Worm (Caenorhabditis elegans): ENCODE results near the gene F22D3.4.
A peak's percentile ranks its signal among the peaks of the same experiment; 100 is the strongest.

Gene F22D3.4

DNA sequence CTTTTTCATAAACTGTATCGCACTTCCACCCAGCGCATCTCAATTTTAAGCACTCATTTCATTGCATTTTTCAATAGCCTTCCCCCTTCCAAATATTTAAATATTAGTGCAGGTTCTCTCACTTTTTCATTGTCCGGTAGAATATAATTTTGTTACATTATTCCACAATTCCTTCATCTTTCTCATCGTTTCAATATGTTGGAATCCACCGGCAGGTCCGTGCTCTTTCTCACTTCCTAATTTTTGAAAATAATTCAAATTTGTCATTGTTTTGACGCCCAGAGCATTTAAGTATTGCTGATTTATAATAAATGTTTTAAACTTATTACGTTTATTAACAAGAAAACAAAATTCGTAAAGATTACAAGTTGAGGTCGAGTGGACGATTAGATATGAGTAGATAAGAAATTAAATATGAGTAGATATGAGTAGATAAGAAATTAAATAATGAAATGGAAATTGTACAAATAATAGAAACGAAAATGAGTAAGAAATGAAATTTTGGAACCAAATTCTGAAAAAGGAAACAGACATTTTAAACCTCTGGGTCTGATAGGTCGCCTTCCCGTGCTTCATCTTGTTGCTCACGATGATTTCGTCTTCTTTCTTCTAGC, 27.8 kb upstream of the F22D3.4 start:
- no peak for TF ChIP-seq klf-2 (GFP tag; conservative IDR thresholded peaks at IDR 0.05)

DNA sequence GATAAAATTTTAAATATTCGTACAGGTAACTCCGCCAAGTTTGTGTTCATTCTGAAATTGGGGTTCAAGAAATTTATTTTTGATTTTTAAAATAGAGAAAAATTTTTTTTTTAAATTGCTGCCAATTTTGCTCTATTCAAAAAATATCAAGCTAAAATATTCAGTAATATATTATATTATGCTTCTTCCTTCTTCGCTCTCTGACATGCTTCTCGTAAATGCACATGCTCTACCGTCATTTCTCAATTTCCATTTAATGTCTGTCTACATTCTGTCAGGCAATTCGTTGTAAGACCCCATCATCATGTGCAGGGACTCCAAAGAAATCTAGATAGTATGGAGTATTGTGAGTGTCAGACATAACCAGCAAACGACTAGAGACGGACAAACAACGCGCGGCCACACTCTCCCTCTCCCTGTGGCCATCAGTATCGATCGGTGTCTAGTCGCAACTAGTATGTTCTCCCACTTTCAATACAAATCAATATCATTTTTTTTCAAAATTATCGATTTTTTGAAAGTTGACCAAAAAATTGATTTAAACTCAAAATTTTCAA, 23.9 kb upstream of the F22D3.4 start, which contains the start of the genes malt-1 and ceh-38:
Gene malt-1, minus strand, starts transcription at position 51 of the 557 bp plus-strand sequence.
Gene ceh-38, plus strand, starts transcription at position 277 of the 557 bp plus-strand sequence.
- TF ChIP-seq T22C8.4 (GFP tag; IDR thresholded peaks at IDR 0.05) (peak; percentile 100), cog-1 (tag; optimal IDR thresholded peaks at IDR 0.05) (peak; percentile 91), ztf-23 (GFP tag; IDR thresholded peaks at IDR 0.05) (no peak), med-1 (GFP tag; optimal IDR thresholded peaks at IDR 0.05; ENCODE audit: insufficient read depth) (no peak), flt-1 (GFP tag; IDR thresholded peaks at IDR 0.05) (peak; percentile 70; the same call in 1 of the 2 replicates)

DNA sequence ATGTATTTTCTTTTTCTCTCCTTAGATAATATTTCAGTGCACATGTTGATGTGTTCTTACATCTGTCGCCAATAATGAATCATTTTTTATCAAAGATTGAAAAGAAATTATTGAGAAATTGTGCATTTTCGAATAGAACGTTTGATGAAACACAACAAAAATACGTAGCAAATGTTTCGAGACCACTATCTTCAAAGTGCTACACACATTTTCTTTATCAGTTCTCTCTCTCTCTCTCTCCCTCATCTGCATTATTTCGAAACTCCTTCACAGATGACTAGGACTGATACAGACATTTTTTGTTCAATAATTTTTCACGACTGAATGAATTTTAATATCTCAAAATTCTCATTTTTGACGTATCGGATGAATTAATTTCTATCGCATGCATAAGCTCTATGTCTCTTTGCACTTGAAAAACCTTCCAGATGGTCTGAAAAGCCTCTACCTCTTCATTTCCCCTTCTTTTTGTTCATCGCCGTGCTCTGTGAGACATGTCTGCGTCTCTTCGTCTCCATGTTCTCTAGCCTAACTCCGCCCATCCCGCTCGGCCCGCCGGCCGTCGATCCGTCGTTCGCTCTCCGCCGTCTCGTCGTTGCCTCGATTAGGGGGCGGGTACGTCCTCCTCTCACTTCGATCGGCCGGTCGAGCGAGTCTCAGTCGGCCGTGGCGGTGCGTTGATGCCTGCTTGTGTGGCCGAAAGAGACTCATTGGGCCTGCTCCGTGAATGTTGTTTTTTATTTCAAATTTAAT, 16.1 kb upstream of the F22D3.4 start:
- TF ChIP-seq klf-2 (GFP tag; conservative IDR thresholded peaks at IDR 0.05), result no peak
- TF ChIP-seq ztf-29 (GFP tag; IDR thresholded peaks at IDR 0.05), result 0 out of 2 replicates have a peak, but pooled peaks have one; percentile 54
- TF ChIP-seq ref-1 (GFP tag; conservative IDR thresholded peaks at IDR 0.05), result no peak
- 0 out of 2 replicates have a peak, but pooled peaks have one; percentile 12 for TF ChIP-seq tab-1 (GFP tag; IDR thresholded peaks at IDR 0.05)
- TF ChIP-seq cog-1 (tag; optimal IDR thresholded peaks at IDR 0.05), result peak; percentile 64
- TF ChIP-seq ztf-23 (GFP tag; IDR thresholded peaks at IDR 0.05), result 0 out of 2 replicates have a peak, but pooled peaks have one; percentile 21
- TF ChIP-seq T22C8.4 (GFP tag; IDR thresholded peaks at IDR 0.05), result peak; percentile 46; the same call in 1 of the 2 replicates
- TF ChIP-seq med-1 (GFP tag; optimal IDR thresholded peaks at IDR 0.05; ENCODE audit: insufficient read depth), result no peak

DNA sequence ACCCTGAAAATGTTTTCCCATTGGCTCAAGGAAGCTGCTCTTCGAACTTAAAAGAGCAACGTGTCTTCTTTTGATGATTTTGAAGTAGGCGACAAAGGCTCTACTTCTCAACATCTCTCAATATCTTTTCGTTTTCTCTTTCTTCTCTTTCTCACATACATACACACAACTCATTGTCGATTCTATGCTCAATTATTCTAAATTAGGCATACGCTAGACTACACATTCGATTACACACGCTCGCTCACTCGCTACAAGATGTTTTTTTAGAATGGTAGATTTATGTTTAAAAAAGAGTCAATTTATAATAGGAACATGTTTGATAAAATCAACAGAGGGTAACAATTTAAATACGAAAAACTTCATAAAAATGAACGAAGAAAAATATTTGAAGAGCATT, 14.1 kb upstream of the F22D3.4 start:
- TF ChIP-seq ztf-29 (GFP tag; IDR thresholded peaks at IDR 0.05), result no peak
- no peak for TF ChIP-seq med-1 (GFP tag; optimal IDR thresholded peaks at IDR 0.05; ENCODE audit: insufficient read depth)
- no peak for TF ChIP-seq cog-1 (tag; optimal IDR thresholded peaks at IDR 0.05)
- TF ChIP-seq T22C8.4 (GFP tag; IDR thresholded peaks at IDR 0.05), result no peak
- no peak for TF ChIP-seq klf-2 (GFP tag; conservative IDR thresholded peaks at IDR 0.05)

DNA sequence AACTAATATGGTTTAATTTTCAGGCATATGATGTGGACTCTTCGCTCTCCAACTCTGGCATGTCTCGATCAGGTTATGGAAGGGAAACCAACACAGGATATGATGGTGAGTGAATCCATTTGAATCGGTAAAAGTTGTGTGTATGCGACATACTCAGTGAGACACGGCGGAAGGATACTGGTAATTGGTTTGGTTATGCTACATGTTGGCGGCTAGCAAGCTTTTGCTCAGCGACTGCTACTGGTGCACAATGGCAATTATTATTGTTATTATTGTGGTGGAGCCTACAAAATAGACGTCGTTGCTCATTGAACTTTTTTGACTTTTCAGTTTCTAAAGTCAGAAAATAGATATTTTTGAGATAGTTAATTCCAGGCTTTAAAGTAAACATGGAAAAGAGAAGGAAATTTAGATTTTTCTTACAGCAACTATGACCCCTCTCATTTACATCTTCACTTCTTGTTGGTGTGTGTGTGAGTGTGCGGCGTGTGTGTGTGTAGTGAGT, 13.4 kb upstream of the F22D3.4 start:
- TF ChIP-seq tab-1 (GFP tag; IDR thresholded peaks at IDR 0.05), result no peak
- no peak for TF ChIP-seq ztf-23 (GFP tag; IDR thresholded peaks at IDR 0.05)
- no peak for TF ChIP-seq klf-2 (GFP tag; conservative IDR thresholded peaks at IDR 0.05)
- no peak for TF ChIP-seq T22C8.4 (GFP tag; IDR thresholded peaks at IDR 0.05)
- TF ChIP-seq med-1 (GFP tag; optimal IDR thresholded peaks at IDR 0.05; ENCODE audit: insufficient read depth), result no peak
- no peak for TF ChIP-seq ztf-29 (GFP tag; IDR thresholded peaks at IDR 0.05)
- TF ChIP-seq ref-1 (GFP tag; conservative IDR thresholded peaks at IDR 0.05), result no peak
- no peak for TF ChIP-seq cog-1 (tag; optimal IDR thresholded peaks at IDR 0.05)
- no peak for TF ChIP-seq flt-1 (GFP tag; IDR thresholded peaks at IDR 0.05)

DNA sequence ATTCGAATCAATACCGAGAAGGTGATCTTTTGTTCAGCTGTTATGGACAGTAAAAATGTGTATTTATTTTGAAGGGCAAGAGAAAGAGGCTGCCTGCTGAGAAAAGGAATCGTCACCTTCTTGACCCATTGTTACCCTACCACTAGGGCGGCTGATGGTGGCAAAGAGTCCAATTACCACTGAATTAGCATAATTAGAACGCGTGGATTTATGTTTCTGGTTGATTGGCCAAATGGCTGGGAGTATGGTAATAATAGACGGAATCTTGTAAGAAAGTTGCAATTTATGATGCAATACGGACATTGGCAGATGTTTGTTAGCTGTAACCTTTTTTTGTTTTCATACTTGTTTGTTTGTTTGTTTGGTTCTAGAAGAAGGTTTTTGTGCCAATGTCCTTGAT, 12.5 kb upstream of the F22D3.4 start:
- TF ChIP-seq tab-1 (GFP tag; IDR thresholded peaks at IDR 0.05), result peak; percentile 38; the same call in 1 of the 2 replicates
- no peak for TF ChIP-seq ref-1 (GFP tag; conservative IDR thresholded peaks at IDR 0.05)
- 0 out of 2 replicates have a peak, but pooled peaks have one; percentile 7 for TF ChIP-seq flt-1 (GFP tag; IDR thresholded peaks at IDR 0.05)

DNA sequence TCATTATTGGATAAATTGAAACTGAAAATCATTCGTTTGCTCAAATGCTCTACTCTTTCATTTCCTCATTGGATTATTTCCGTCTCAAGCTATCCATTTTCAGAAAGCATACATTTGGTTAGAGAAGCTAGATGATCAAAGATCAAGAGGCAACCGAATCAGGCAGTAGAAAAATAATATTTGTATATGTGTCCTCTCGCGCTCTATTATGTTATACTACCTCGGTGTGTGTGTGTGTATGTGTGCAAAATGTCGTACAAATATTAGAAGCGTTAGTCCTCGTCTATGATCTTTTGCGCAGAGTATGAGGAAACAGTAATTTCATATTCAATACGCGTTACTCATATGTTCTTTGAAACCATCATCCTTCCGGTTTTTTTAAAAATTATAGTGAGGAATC, 9.7 kb upstream of the F22D3.4 start:
- TF ChIP-seq cog-1 (tag; optimal IDR thresholded peaks at IDR 0.05) (no peak), T22C8.4 (GFP tag; IDR thresholded peaks at IDR 0.05) (no peak), klf-2 (GFP tag; conservative IDR thresholded peaks at IDR 0.05) (no peak), tab-1 (GFP tag; IDR thresholded peaks at IDR 0.05) (no peak), med-1 (GFP tag; optimal IDR thresholded peaks at IDR 0.05; ENCODE audit: insufficient read depth) (peak; percentile 9)

DNA sequence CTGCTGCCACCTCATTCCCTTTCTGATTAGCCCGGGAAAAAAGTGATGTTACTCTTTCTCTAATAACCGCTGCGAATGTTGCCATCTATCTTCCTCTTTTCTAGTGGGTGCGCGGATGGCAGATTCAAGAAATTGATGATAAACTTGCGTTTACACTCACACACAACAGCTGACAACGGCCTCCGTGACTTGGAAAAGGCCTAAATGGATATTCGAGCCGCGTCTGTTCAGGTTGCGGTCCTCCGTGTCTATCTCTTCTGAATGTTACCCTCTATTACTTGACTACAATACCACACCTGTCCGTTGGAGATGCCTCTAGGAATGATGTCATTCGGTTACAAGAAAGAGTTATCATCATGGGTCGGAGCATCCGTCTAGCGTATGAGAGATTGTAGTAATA, 9.1 kb upstream of the F22D3.4 start:
- TF ChIP-seq tab-1 (GFP tag; IDR thresholded peaks at IDR 0.05), result no peak
- no peak for TF ChIP-seq med-1 (GFP tag; optimal IDR thresholded peaks at IDR 0.05; ENCODE audit: insufficient read depth)
- TF ChIP-seq ztf-29 (GFP tag; IDR thresholded peaks at IDR 0.05), result no peak
- no peak for TF ChIP-seq cog-1 (tag; optimal IDR thresholded peaks at IDR 0.05)
- TF ChIP-seq ref-1 (GFP tag; conservative IDR thresholded peaks at IDR 0.05), result no peak
- no peak for TF ChIP-seq ztf-23 (GFP tag; IDR thresholded peaks at IDR 0.05)
- no peak for TF ChIP-seq T22C8.4 (GFP tag; IDR thresholded peaks at IDR 0.05)
- TF ChIP-seq klf-2 (GFP tag; conservative IDR thresholded peaks at IDR 0.05), result no peak
- TF ChIP-seq flt-1 (GFP tag; IDR thresholded peaks at IDR 0.05), result no peak

DNA sequence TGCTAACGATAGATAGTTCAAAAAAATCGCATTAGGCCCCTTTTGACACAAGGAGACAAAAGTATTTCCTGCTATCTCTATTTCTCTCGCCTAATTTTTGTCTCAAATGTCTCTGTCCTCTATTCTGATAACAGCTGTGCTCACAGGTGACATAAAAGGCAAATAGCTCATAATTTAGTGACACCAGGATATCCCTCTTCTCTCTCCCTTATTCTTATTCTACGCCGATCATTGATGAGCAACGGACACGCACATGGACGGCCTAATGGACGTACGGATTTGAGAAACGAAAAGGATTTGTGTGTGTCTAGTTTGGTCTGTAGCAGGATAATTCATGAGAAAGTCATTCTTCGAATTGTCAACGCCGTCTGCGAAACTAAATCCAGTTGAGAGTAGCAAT, 8.6 kb upstream of the F22D3.4 start:
- TF ChIP-seq ztf-23 (GFP tag; IDR thresholded peaks at IDR 0.05) (no peak), tab-1 (GFP tag; IDR thresholded peaks at IDR 0.05) (no peak), ref-1 (GFP tag; conservative IDR thresholded peaks at IDR 0.05) (no peak), flt-1 (GFP tag; IDR thresholded peaks at IDR 0.05) (no peak), med-1 (GFP tag; optimal IDR thresholded peaks at IDR 0.05; ENCODE audit: insufficient read depth) (no peak), cog-1 (tag; optimal IDR thresholded peaks at IDR 0.05) (no peak), T22C8.4 (GFP tag; IDR thresholded peaks at IDR 0.05) (no peak)

DNA sequence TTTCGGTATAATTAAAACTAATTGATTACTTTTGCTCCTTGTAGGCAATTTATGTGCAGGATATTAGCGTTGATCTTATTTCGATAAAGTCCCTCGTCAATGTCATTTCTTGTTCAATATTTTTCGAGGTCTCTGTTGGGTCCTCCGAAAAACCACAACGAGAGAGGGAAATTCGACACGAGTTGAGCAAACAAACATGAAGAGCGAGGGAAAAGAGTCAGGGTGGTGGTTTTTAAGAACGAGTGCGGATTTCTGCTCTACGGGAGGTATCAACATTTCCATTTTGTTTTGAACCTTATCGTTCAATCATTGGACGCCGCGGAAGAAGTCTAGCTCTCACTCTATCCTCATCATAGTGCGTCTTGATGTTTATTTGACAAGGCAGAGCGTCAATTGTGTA, 7.3 kb upstream of the F22D3.4 start:
- TF ChIP-seq flt-1 (GFP tag; IDR thresholded peaks at IDR 0.05) (no peak), med-1 (GFP tag; optimal IDR thresholded peaks at IDR 0.05; ENCODE audit: insufficient read depth) (no peak), cog-1 (tag; optimal IDR thresholded peaks at IDR 0.05) (no peak), tab-1 (GFP tag; IDR thresholded peaks at IDR 0.05) (no peak), T22C8.4 (GFP tag; IDR thresholded peaks at IDR 0.05) (no peak; the same call in 1 of the 2 replicates), ref-1 (GFP tag; conservative IDR thresholded peaks at IDR 0.05) (no peak), ztf-29 (GFP tag; IDR thresholded peaks at IDR 0.05) (no peak), ztf-23 (GFP tag; IDR thresholded peaks at IDR 0.05) (no peak), klf-2 (GFP tag; conservative IDR thresholded peaks at IDR 0.05) (no peak)
